Worm (Caenorhabditis elegans): ENCODE data around the gene hmg-1.2.

Gene hmg-1.2

ce11 chrIII:6309066-6309465, 28.9 kb downstream of the hmg-1.2 start, which contains the start of gene gar-2:
Gene gar-2 (plus strand): TSS chrIII:6309366.
- no peak for TF ChIP-seq unc-62 (GFP tag; optimal IDR thresholded peaks at IDR 0.05)

ce11 chrIII:6310352-6310751, 30.2 kb downstream of the hmg-1.2 start:
- no peak for TF ChIP-seq unc-62 (GFP tag; optimal IDR thresholded peaks at IDR 0.05)

- no peak for TF ChIP-seq unc-62 (GFP tag; optimal IDR thresholded peaks at IDR 0.05)
These were observed 31.3 kb downstream of the hmg-1.2 start for ce11 chrIII:6311452-6311851.

ce11 chrIII:6312244-6312643, 32.1 kb downstream of the hmg-1.2 start:
- no peak for TF ChIP-seq unc-62 (GFP tag; optimal IDR thresholded peaks at IDR 0.05)

- no peak for TF ChIP-seq unc-62 (GFP tag; optimal IDR thresholded peaks at IDR 0.05)
These were observed 35.3 kb downstream of the hmg-1.2 start for ce11 chrIII:6315515-6315914.

ce11 chrIII:6316795-6317194, 36.6 kb downstream of the hmg-1.2 start:
- TF ChIP-seq unc-62 (GFP tag; optimal IDR thresholded peaks at IDR 0.05) = no peak

ce11 chrIII:6317345-6317744, 37.2 kb downstream of the hmg-1.2 start:
- no peak for TF ChIP-seq unc-62 (GFP tag; optimal IDR thresholded peaks at IDR 0.05)

ce11 chrIII:6324139-6324538, 44.0 kb downstream of the hmg-1.2 start, which contains the start of gene C56G2.5:
Gene C56G2.5 (minus strand): TSS chrIII:6324239.
- no peak for TF ChIP-seq unc-62 (GFP tag; optimal IDR thresholded peaks at IDR 0.05)

ce11 chrIII:6331211-6331782, 51.1 kb downstream of the hmg-1.2 start, which contains the start of gene C56G2.4:
Gene C56G2.4 (plus strand): TSS chrIII:6331732.
- TF ChIP-seq unc-62 (GFP tag; optimal IDR thresholded peaks at IDR 0.05) = no peak

All from whole organism, dauer.